Worm (Caenorhabditis elegans) whole organism, L4 larva: Measurements from ENCODE around the gene ZK180.8.

ENCODE experiments used
- F44E2.7 ChIP-seq: fragments of 200-800 bp; sonication (Bioruptor generic); IDR thresholded peaks from 2 replicates; pipeline ENCODE4 v2.1.2; 2022; ENCODE audit warnings: missing genetic modification characterization, missing compliant biosample characterization
- T26A8.4 ChIP-seq: fragments of 200-800 bp; sonication (Bioruptor generic); IDR thresholded peaks from 2 replicates; pipeline ENCODE4 v1.3.6; 2022; ENCODE audit warnings: missing genetic modification characterization, missing compliant biosample characterization
- Y105C5A.15 ChIP-seq: fragments of 200-800 bp; sonication (Bioruptor generic); IDR thresholded peaks from 2 replicates; pipeline ENCODE4 v1.3.6; 2022; ENCODE audit warnings: missing genetic modification characterization, missing compliant biosample characterization
- ZK337.2 ChIP-seq: fragments of 200-800 bp; sonication (Bioruptor generic); IDR thresholded peaks from 2 replicates; pipeline ENCODE4 v1.3.6; 2022; ENCODE audit warnings: missing genetic modification reagents, missing genetic modification characterization, missing compliant biosample characterization
- aha-1 ChIP-seq: fragments of 150-350 bp; peaks from one replicate; lab custom pipeline; 2014; ENCODE audit warnings: missing biosample characterization, missing genetic modification characterization
- ceh-20 ChIP-seq: fragments of 200-800 bp; sonication (Bioruptor generic); IDR thresholded peaks from 2 replicates; pipeline ENCODE4 v1.3.6; 2022; ENCODE audit warnings: missing genetic modification reagents, missing genetic modification characterization, missing compliant biosample characterization
- ceh-28 ChIP-seq: fragments of 150-350 bp; optimal IDR thresholded peaks from 2 replicates; lab custom pipeline; 2014; ENCODE audit warnings: missing biosample characterization, missing genetic modification reagents, missing genetic modification characterization
- ceh-62 ChIP-seq: sonication (generic microtip); optimal IDR thresholded peaks from 2 replicates; lab custom pipeline; 2017; ENCODE audit warnings: missing biosample characterization, missing genetic modification characterization
- ceh-82 ChIP-seq: sonication (generic microtip); optimal IDR thresholded peaks from 2 replicates; lab custom pipeline; 2017; ENCODE audit warnings: missing biosample characterization, missing genetic modification characterization
- ces-1 ChIP-seq: fragments of 150-350 bp; sonication (generic microtip); optimal IDR thresholded peaks from 4 replicates; lab custom pipeline; 2014; ENCODE audit warnings: missing biosample characterization, missing genetic modification reagents, missing genetic modification characterization
- daf-16 ChIP-seq, 3 experiments: sonication (generic microtip); optimal IDR thresholded peaks; 2 replicates each; lab custom pipeline; 2016 to 2017; ENCODE audit warnings: missing genetic modification characterization in 3 of 3, missing genetic modification reagents in 3 of 3, mild to moderate bottlenecking in 2 of 3, missing compliant biosample characterization in 2 of 3, missing biosample characterization in 1 of 3, moderate library complexity in 1 of 3
- dmd-6 ChIP-seq: fragments of 200-800 bp; sonication (Bioruptor generic); IDR thresholded peaks from 2 replicates; pipeline ENCODE4 v1.3.6; 2022; ENCODE audit warnings: missing genetic modification reagents, missing genetic modification characterization, missing compliant biosample characterization
- dmd-9 ChIP-seq: fragments of 200-800 bp; sonication (Bioruptor generic); IDR thresholded peaks from 2 replicates; pipeline ENCODE4 v1.3.6; 2022; ENCODE audit warnings: missing genetic modification reagents, missing genetic modification characterization, missing compliant biosample characterization
- duxl-1 ChIP-seq: sonication (generic microtip); optimal IDR thresholded peaks from 2 replicates; lab custom pipeline; 2016; ENCODE audit warnings: mild to moderate bottlenecking, missing genetic modification characterization, moderate library complexity, missing compliant biosample characterization; ENCODE audit not compliant: poor library complexity
- dve-1 ChIP-seq: sonication (generic microtip); optimal IDR thresholded peaks from 2 replicates; lab custom pipeline; 2017; ENCODE audit warnings: antibody characterized with exemption, mild to moderate bottlenecking, missing genetic modification characterization, missing compliant biosample characterization; ENCODE audit not compliant: insufficient read depth
- fkh-10 ChIP-seq: fragments of 150-350 bp; optimal IDR thresholded peaks from 2 replicates; lab custom pipeline; 2014; ENCODE audit warnings: missing biosample characterization, missing genetic modification reagents, missing genetic modification characterization
- hlh-11 ChIP-seq: fragments of 200-800 bp; sonication (Bioruptor generic); optimal IDR thresholded peaks from 2 replicates; lab custom pipeline; 2018; ENCODE audit warnings: mild to moderate bottlenecking, missing genetic modification characterization, missing compliant biosample characterization
- hlh-30 ChIP-seq: sonication (generic microtip); optimal IDR thresholded peaks from 2 replicates; lab custom pipeline; 2017; ENCODE audit warnings: antibody characterized with exemption, mild to moderate bottlenecking, missing genetic modification characterization, missing compliant biosample characterization; ENCODE audit not compliant: insufficient read depth
- hmg-1.1 ChIP-seq: fragments of 200-800 bp; sonication (Bioruptor generic); IDR thresholded peaks from 2 replicates; pipeline ENCODE4 v1.3.6; 2022; ENCODE audit warnings: missing genetic modification reagents, missing genetic modification characterization, missing compliant biosample characterization
- lin-13 ChIP-seq: fragments of 150-350 bp; optimal IDR thresholded peaks from 2 replicates; lab custom pipeline; 2014; ENCODE audit warnings: missing biosample characterization, missing genetic modification reagents, missing genetic modification characterization
- lin-39 ChIP-seq: fragments of 150-350 bp; optimal IDR thresholded peaks from 2 replicates; lab custom pipeline; 2014; ENCODE audit warnings: missing biosample characterization, missing genetic modification reagents, missing genetic modification characterization
- lsy-2 ChIP-seq, 2 experiments: fragments of 150-350 bp in 1 of 2; sonication (generic microtip) in 1 of 2; optimal IDR thresholded peaks; 2 replicates each; lab custom pipeline; 2014 to 2017; ENCODE audit warnings: missing biosample characterization in 2 of 2, missing genetic modification characterization in 2 of 2
- mdl-1 ChIP-seq, 2 experiments: fragments of 150-350 bp in 1 of 2; sonication (generic microtip) in 1 of 2; optimal IDR thresholded peaks; 2 replicates each; lab custom pipeline; 2014 to 2017; ENCODE audit warnings: missing biosample characterization in 2 of 2, missing genetic modification characterization in 2 of 2
- mep-1 ChIP-seq: fragments of 150-350 bp; sonication (generic microtip); optimal IDR thresholded peaks from 3 replicates; lab custom pipeline; 2014; ENCODE audit warnings: missing biosample characterization, missing genetic modification characterization
- mes-2 ChIP-seq: sonication (generic microtip); optimal IDR thresholded peaks from 2 replicates; lab custom pipeline; 2016; ENCODE audit warnings: missing genotype, mild to moderate bottlenecking, missing genetic modification characterization, missing compliant biosample characterization; ENCODE audit not compliant: poor library complexity, severe bottlenecking
- nhr-10 ChIP-seq: fragments of 150-350 bp; optimal IDR thresholded peaks from 2 replicates; lab custom pipeline; 2014; ENCODE audit warnings: missing biosample characterization, missing genetic modification characterization
- nhr-237 ChIP-seq: sonication (generic microtip); optimal IDR thresholded peaks from 2 replicates; lab custom pipeline; 2017; ENCODE audit warnings: missing biosample characterization, missing genetic modification characterization
- nhr-28 ChIP-seq: fragments of 150-350 bp; optimal IDR thresholded peaks from 2 replicates; lab custom pipeline; 2014; ENCODE audit warnings: missing biosample characterization, missing genetic modification characterization
- pqm-1 ChIP-seq: sonication (generic microtip); optimal IDR thresholded peaks from 2 replicates; lab custom pipeline; 2017; ENCODE audit warnings: missing biosample characterization, missing genetic modification characterization
- set-16 ChIP-seq: fragments of 200-800 bp; sonication (Bioruptor generic); IDR thresholded peaks from 2 replicates; pipeline ENCODE4 v1.3.6; 2022; ENCODE audit warnings: missing genetic modification reagents, missing genetic modification characterization, missing compliant biosample characterization
- unc-39 ChIP-seq: sonication (generic microtip); optimal IDR thresholded peaks from 2 replicates; lab custom pipeline; 2017; ENCODE audit warnings: missing biosample characterization, missing genetic modification characterization
- unc-62 ChIP-seq, 3 experiments: fragments of 150-350 bp in 1 of 3; sonication (generic microtip); optimal IDR thresholded peaks in 2 of 3; peaks in 1 of 3; 1 replicate in 1 of 3; 2 replicates in 2 of 3; lab custom pipeline; 2014 to 2017; ENCODE audit warnings: missing biosample characterization in 3 of 3, missing genetic modification characterization in 3 of 3, missing genetic modification reagents in 3 of 3, missing genotype in 1 of 3
- zfp-2 ChIP-seq: sonication (generic microtip); optimal IDR thresholded peaks from 2 replicates; lab custom pipeline; 2016; ENCODE audit warnings: mild to moderate bottlenecking, missing genetic modification characterization, missing compliant biosample characterization

The ZK180.8 gene

ce11 chrIV:4506637-4507036 lies 4.9 kb downstream of the ZK180.8 start, which contains the start of gene gbb-2:
Gene gbb-2, minus strand, starts transcription at chrIV:4506748.
- TF ChIP-seq ceh-82 (tag; lab: Kevin White, UChicago), result no peak
- TF ChIP-seq hlh-11 (tag; lab: Kevin White, UChicago), result peak; percentile 46
- TF ChIP-seq lsy-2 (tag; optimal IDR thresholded peaks at IDR 0.05; lab: Kevin White, UChicago), result peak in 1 of 2 experiments; percentile 8
- TF ChIP-seq set-16 (GFP tag; lab: Robert Waterston, UW), result peak; percentile 64
- TF ChIP-seq dmd-9, result no peak
- TF ChIP-seq ceh-28, result no peak
- peak; percentile 13 for TF ChIP-seq mes-2 (tag; lab: Kevin White, UChicago)
- TF ChIP-seq nhr-10 (tag; lab: Kevin White, UChicago), result no peak
- no peak for TF ChIP-seq zfp-2
- TF ChIP-seq Y105C5A.15 (GFP tag; lab: Robert Waterston, UW), result no peak
- TF ChIP-seq unc-62 (GFP tag; optimal IDR thresholded peaks at IDR 0.05 in 1 of 2; lab: Kevin White, UChicago), result peak in 1 of 2 experiments; percentile 30
- TF ChIP-seq unc-62 (tag; optimal IDR thresholded peaks at IDR 0.05; lab: Kevin White, UChicago), result no peak
- no peak for TF ChIP-seq mdl-1 (tag; optimal IDR thresholded peaks at IDR 0.05; lab: Kevin White, UChicago)
- TF ChIP-seq daf-16 (GFP tag; optimal IDR thresholded peaks at IDR 0.05; lab: Kevin White, UChicago), result peak in 1 of 2 experiments; percentile 72
- TF ChIP-seq daf-16 (tag; optimal IDR thresholded peaks at IDR 0.05; lab: Kevin White, UChicago), result no peak
- TF ChIP-seq, all 104 proteins: peak for 6

- peak in 1 of 2 experiments; percentile 10 for TF ChIP-seq unc-62 (GFP tag; optimal IDR thresholded peaks at IDR 0.05 in 1 of 2; lab: Kevin White, UChicago)
- TF ChIP-seq unc-62 (tag; optimal IDR thresholded peaks at IDR 0.05; lab: Kevin White, UChicago), result no peak
- peak; percentile 0 for TF ChIP-seq fkh-10 (GFP tag; lab: Kevin White, UChicago)
- no peak for TF ChIP-seq lin-13 (GFP tag; lab: Kevin White, UChicago)
- no peak for TF ChIP-seq set-16 (GFP tag; lab: Robert Waterston, UW)
- TF ChIP-seq ces-1 (GFP tag; lab: Kevin White, UChicago), result peak; percentile 91
- no peak for TF ChIP-seq dmd-9
- TF ChIP-seq, all 104 proteins: peak for 3
These were observed 6.4 kb downstream of the ZK180.8 start for ce11 chrIV:4505078-4505477.

ce11 chrIV:4490148-4490652 lies 21.3 kb downstream of the ZK180.8 start, which contains the start of gene ZK180.7:
Gene ZK180.7, plus strand, starts transcription at chrIV:4490542.
- TF ChIP-seq set-16 (GFP tag; lab: Robert Waterston, UW) (peak; percentile 51), mep-1 (tag; lab: Kevin White, UChicago) (no peak), unc-62 (GFP tag; optimal IDR thresholded peaks at IDR 0.05 in 1 of 2; lab: Kevin White, UChicago) (peak in 1 of 2 experiments; percentile 61), unc-62 (tag; optimal IDR thresholded peaks at IDR 0.05; lab: Kevin White, UChicago) (no peak)

ce11 chrIV:4486738-4487137 lies 24.8 kb downstream of the ZK180.8 start, which contains the start of gene trx-3:
Gene trx-3, plus strand, starts transcription at chrIV:4487028.
- TF ChIP-seq nhr-28 (tag; lab: Kevin White, UChicago) (peak; percentile 62), daf-16 (GFP tag; optimal IDR thresholded peaks at IDR 0.05; lab: Kevin White, UChicago) (no peak), daf-16 (tag; optimal IDR thresholded peaks at IDR 0.05; lab: Kevin White, UChicago) (peak; percentile 50), F44E2.7 (GFP tag; lab: Robert Waterston, UW) (no peak), unc-62 (GFP tag; optimal IDR thresholded peaks at IDR 0.05 in 1 of 2; lab: Kevin White, UChicago) (peak in 1 of 2 experiments; percentile 91), unc-62 (tag; optimal IDR thresholded peaks at IDR 0.05; lab: Kevin White, UChicago) (no peak), hlh-11 (tag; lab: Kevin White, UChicago) (peak; percentile 71), pqm-1 (tag; lab: Kevin White, UChicago) (peak; percentile 75), T26A8.4 (GFP tag; lab: Robert Waterston, UW) (no peak), lsy-2 (tag; optimal IDR thresholded peaks at IDR 0.05; lab: Kevin White, UChicago) (no peak), dve-1 (peak; percentile 51), aha-1 (tag; lab: Kevin White, UChicago) (peak; percentile 55), lin-39 (no peak), dmd-6 (GFP tag; lab: Robert Waterston, UW) (peak; percentile 42; the same call in 1 of the 2 replicates)

ce11 chrIV:4484555-4484954 lies 27.0 kb downstream of the ZK180.8 start:
- peak; percentile 70 for TF ChIP-seq pqm-1 (tag; lab: Kevin White, UChicago)
- no peak for TF ChIP-seq unc-39 (tag; lab: Kevin White, UChicago)
- TF ChIP-seq dmd-6 (GFP tag; lab: Robert Waterston, UW), result peak; percentile 68
- TF ChIP-seq zfp-2, result no peak
- TF ChIP-seq dve-1, result peak; percentile 45
- TF ChIP-seq ceh-20 (GFP tag; lab: Robert Waterston, UW), result no peak
- no peak for TF ChIP-seq duxl-1 (tag; lab: Kevin White, UChicago)
- no peak for TF ChIP-seq ceh-62 (tag; lab: Kevin White, UChicago)
- no peak for TF ChIP-seq T26A8.4 (GFP tag; lab: Robert Waterston, UW)
- TF ChIP-seq nhr-237, result no peak
- no peak for TF ChIP-seq hmg-1.1 (GFP tag; lab: Robert Waterston, UW)
- TF ChIP-seq ZK337.2 (GFP tag; lab: Robert Waterston, UW), result no peak
- peak; percentile 42 for TF ChIP-seq hlh-30
- TF ChIP-seq, all 104 proteins: peak for 4
